Worm (Caenorhabditis elegans) whole organism, L4/young adult: Measurements from ENCODE around the gene B0361.14.

Experiments
- W03F9.2 ChIP-seq: fragments of 150-350 bp; optimal IDR thresholded peaks from 2 replicates; lab custom pipeline; 2014; ENCODE audit warnings: missing biosample characterization, missing genetic modification characterization
- him-1 ChIP-seq: sonication (generic microtip); optimal IDR thresholded peaks from 2 replicates; lab custom pipeline; 2016; ENCODE audit warnings: missing genotype, missing genetic modification reagents, missing genetic modification characterization, missing compliant biosample characterization

- TF ChIP-seq him-1 (tag; lab: Kevin White, UChicago) = no peak
- no peak for TF ChIP-seq W03F9.2 (tag; lab: Kevin White, UChicago)
These were observed 28.2 kb downstream of the B0361.14 start for ce11 chrIII:7271083-7271482.
